Worm (Caenorhabditis elegans): ENCODE data around the gene T28D9.16.

Gene T28D9.16

DNA sequence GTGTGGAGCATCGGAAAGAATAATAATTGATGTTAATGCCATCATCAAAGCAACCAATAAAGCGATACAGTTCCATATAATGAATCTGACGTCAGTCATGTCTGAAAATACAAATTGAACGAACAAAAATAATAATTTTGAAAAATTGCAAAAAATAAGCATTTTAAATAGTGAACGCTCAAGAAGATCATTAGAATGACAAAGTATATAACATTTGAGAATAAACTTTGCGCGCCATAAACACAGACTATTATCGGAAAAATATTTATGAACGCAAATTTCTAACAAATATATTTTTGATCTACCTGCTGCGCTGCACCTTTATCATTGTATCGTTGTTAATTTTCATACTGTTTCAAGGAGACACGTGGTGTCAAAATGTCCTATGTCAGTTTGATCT lies 25.9 kb downstream of the T28D9.16 start, which contains the start of gene R05G9.3:
Gene R05G9.3, minus strand, starts transcription at position 101 of the 400 bp plus-strand sequence.
- no peak for TF ChIP-seq cebp-2 (GFP tag; IDR thresholded peaks at IDR 0.05)
- TF ChIP-seq F33H1.4 (GFP tag; IDR thresholded peaks at IDR 0.05), result 0 out of 2 replicates have a peak, but pooled peaks have one; percentile 20
- TF ChIP-seq hmg-1.2 (GFP tag; IDR thresholded peaks at IDR 0.05), result peak; percentile 27; the same call in 1 of the 2 replicates
- TF ChIP-seq B0035.1 (tag; optimal IDR thresholded peaks at IDR 0.05), result no peak
- no peak for TF ChIP-seq lin-54 (GFP tag; optimal IDR thresholded peaks at IDR 0.05)
- no peak for TF ChIP-seq mxl-1 (tag; optimal IDR thresholded peaks at IDR 0.05)
- TF ChIP-seq F37B4.10 (GFP tag; IDR thresholded peaks at IDR 0.05), result no peak
- peak; percentile 50 for TF ChIP-seq efl-1 (GFP tag; optimal IDR thresholded peaks at IDR 0.05)
- no peak for TF ChIP-seq Y95B8A.8 (GFP tag; IDR thresholded peaks at IDR 0.05)
- no peak for TF ChIP-seq lag-1 (GFP tag; IDR thresholded peaks at IDR 0.05)
- no peak for TF ChIP-seq chd-7 (tag; optimal IDR thresholded peaks at IDR 0.05)
- peak; percentile 47 for TF ChIP-seq madf-8 (GFP tag; conservative IDR thresholded peaks at IDR 0.05)
- TF ChIP-seq ceh-100 (GFP tag; IDR thresholded peaks at IDR 0.05), result no peak
- TF ChIP-seq ceh-40 (GFP tag; IDR thresholded peaks at IDR 0.05), result no peak
- TF ChIP-seq F49E8.2 (tag; optimal IDR thresholded peaks at IDR 0.05; ENCODE audit: insufficient read depth), result no peak
- peak; percentile 86 for TF ChIP-seq madf-6 (GFP tag; IDR thresholded peaks at IDR 0.05)
- TF ChIP-seq hmg-20 (GFP tag; IDR thresholded peaks at IDR 0.05), result no peak
- TF ChIP-seq ztf-25 (GFP tag; IDR thresholded peaks at IDR 0.05), result no peak
- no peak for TF ChIP-seq nfya-2 (GFP tag; IDR thresholded peaks at IDR 0.05)
- TF ChIP-seq pha-4 (tag; optimal IDR thresholded peaks at IDR 0.05), result no peak
- TF ChIP-seq fkh-3 (tag; optimal IDR thresholded peaks at IDR 0.05), result no peak

- no peak for TF ChIP-seq K11D2.4 (GFP tag; IDR thresholded peaks at IDR 0.05)
- peak; percentile 66; the same call in 1 of the 2 replicates for TF ChIP-seq hmg-1.2 (GFP tag; IDR thresholded peaks at IDR 0.05)
Observed at ce11 chrII:6502826-6503225, 27.3 kb downstream of the T28D9.16 start, which contains the start of gene R05G9.1. Gene R05G9.1, plus strand, starts transcription at chrII:6503168.

- TF ChIP-seq hsf-1 (GFP tag; IDR thresholded peaks at IDR 0.05), result no peak
- no peak for TF ChIP-seq ztf-22 (GFP tag; optimal IDR thresholded peaks at IDR 0.05)
- TF ChIP-seq F55B11.4 (tag; optimal IDR thresholded peaks at IDR 0.05; ENCODE audit: borderline replicate concordance, insufficient read depth), result no peak
- no peak for TF ChIP-seq ztf-28 (GFP tag; IDR thresholded peaks at IDR 0.05)
- no peak for TF ChIP-seq F52B5.7 (tag; optimal IDR thresholded peaks at IDR 0.05)
- no peak for TF ChIP-seq tbp1 (GFP tag; optimal IDR thresholded peaks at IDR 0.05)
- TF ChIP-seq unc-130 (GFP tag; optimal IDR thresholded peaks at IDR 0.05), result no peak
- no peak for TF ChIP-seq ztf-25 (GFP tag; IDR thresholded peaks at IDR 0.05)
- no peak for TF ChIP-seq fkh-3 (tag; optimal IDR thresholded peaks at IDR 0.05)
- TF ChIP-seq pbrm-1 (GFP tag; IDR thresholded peaks at IDR 0.05), result no peak
- no peak for TF ChIP-seq B0019.2 (GFP tag; conservative IDR thresholded peaks at IDR 0.05)
Observed at ce11 chrII:6513357-6513756, 37.9 kb downstream of the T28D9.16 start.

DNA sequence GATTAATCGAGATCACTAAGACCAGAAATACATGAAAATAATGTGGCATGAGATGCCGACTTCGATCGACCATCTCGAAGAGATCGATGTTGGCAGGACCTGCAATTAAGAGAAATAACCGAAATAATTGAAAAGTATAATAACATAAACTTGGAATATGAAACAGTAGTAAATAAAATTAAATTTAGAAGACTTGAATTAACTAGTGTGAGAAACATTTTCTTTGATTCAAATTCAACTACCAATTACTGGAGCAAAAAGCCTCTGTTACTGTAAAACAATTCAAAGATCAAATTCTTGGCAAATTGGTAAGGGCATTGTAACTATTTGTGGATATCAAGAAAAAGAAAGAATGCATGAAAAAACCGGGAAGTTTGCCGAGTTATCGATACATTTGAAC lies 38.4 kb downstream of the T28D9.16 start, which contains the start of gene R05G9R.1:
Gene R05G9R.1, minus strand, starts transcription at position 101 of the 400 bp plus-strand sequence.
- no peak for TF ChIP-seq chd-7 (tag; optimal IDR thresholded peaks at IDR 0.05)

DNA sequence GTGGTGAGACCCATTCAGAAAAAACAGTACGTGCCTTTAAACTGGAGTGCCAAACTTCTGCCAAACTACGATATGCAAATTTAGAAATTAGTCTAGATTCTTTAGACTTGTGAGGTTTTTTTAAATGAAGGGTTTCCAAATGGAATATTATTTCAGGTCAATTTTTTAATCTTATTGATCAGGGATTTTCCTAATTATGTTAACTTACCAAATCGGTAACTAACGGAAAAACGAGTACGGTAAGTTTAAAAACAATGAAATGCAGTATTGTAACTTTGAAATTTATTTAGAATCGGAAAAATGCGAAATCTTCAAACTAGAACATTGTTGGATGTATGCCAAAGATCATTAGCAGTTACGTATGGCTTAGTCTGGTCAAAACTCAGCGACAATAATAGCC lies 40.8 kb downstream of the T28D9.16 start, which contains the start of gene C56E6.7:
Gene C56E6.7, plus strand, starts transcription at position 301 of the 400 bp plus-strand sequence.
- TF ChIP-seq nhr-27 (tag; optimal IDR thresholded peaks at IDR 0.05) (no peak), C17E4.6 (GFP tag; IDR thresholded peaks at IDR 0.05) (no peak), nfyb-1 (GFP tag; IDR thresholded peaks at IDR 0.05) (no peak), nhr-80 (tag; optimal IDR thresholded peaks at IDR 0.05) (no peak), T07F8.4 (tag; optimal IDR thresholded peaks at IDR 0.05) (no peak), Y56A3A.18 (GFP tag; IDR thresholded peaks at IDR 0.05) (no peak), F55B11.4 (tag; optimal IDR thresholded peaks at IDR 0.05; ENCODE audit: borderline replicate concordance, insufficient read depth) (no peak), B0035.1 (tag; optimal IDR thresholded peaks at IDR 0.05) (no peak), D2030.7 (GFP tag; IDR thresholded peaks at IDR 0.05) (no peak), rcor-1 (GFP tag; IDR thresholded peaks at IDR 0.05) (no peak), fkh-3 (tag; optimal IDR thresholded peaks at IDR 0.05) (no peak), xnd-1 (tag; optimal IDR thresholded peaks at IDR 0.05) (no peak), chd-7 (tag; optimal IDR thresholded peaks at IDR 0.05) (no peak), ceh-100 (GFP tag; IDR thresholded peaks at IDR 0.05) (no peak), ztf-6 (GFP tag; IDR thresholded peaks at IDR 0.05) (no peak), ccch-3 (GFP tag; optimal IDR thresholded peaks at IDR 0.05) (no peak), lsy-27 (tag; optimal IDR thresholded peaks at IDR 0.05; ENCODE audit: borderline replicate concordance, insufficient read depth) (no peak)

All from whole organism, young adult.